Worm (Caenorhabditis elegans): ENCODE results near the gene srj-49.
A peak's percentile ranks its signal among the peaks of the same experiment; 100 is the strongest.

The srj-49 gene

ce11 chrV:2859738-2860137 is 11.6 kb upstream of the srj-49 start, which contains the start of gene srj-54:
Gene srj-54 (minus strand): TSS chrV:2859838.
- no peak for TF ChIP-seq Y67H2A.10 (GFP tag; conservative IDR thresholded peaks at IDR 0.05)
- no peak for TF ChIP-seq ceh-91 (GFP tag; IDR thresholded peaks at IDR 0.05)
- TF ChIP-seq nhr-179 (tag; optimal IDR thresholded peaks at IDR 0.05): no peak
- TF ChIP-seq snpc-3.4 (tag; optimal IDR thresholded peaks at IDR 0.05): no peak
- no peak for TF ChIP-seq let-526 (GFP tag; IDR thresholded peaks at IDR 0.05)
- TF ChIP-seq ets-4 (GFP tag; optimal IDR thresholded peaks at IDR 0.05): no peak
- TF ChIP-seq T26A5.8 (tag; optimal IDR thresholded peaks at IDR 0.05): no peak
- TF ChIP-seq hrde-1 (tag; optimal IDR thresholded peaks at IDR 0.05; ENCODE audit: borderline replicate concordance): no peak
- no peak for TF ChIP-seq B0336.3 (GFP tag; IDR thresholded peaks at IDR 0.05)
- TF ChIP-seq ceh-100 (GFP tag; IDR thresholded peaks at IDR 0.05): no peak

DNA sequence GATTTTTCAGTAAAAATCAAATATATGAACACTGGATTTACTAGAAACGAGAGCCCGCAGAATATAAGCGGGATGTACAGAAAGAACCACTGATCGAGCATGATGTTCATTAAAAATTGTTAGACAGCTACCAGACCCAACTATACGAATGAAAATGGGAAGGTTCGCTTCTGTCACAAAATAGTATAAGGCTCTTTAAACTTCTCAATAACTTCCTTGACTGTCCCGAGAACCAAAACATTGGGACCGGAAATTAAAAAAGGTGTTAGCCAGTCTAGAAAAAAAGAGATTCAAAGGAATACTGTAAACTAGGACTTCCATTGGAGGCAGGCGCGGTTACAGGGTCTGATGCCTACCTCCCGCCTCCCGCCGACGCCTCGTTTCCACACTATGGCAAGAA is 9.7 kb upstream of the srj-49 start, which contains the start of gene srj-55:
Gene srj-55, minus strand, starts transcription at position 101 of the 400 bp plus-strand sequence.
- TF ChIP-seq bed-1 (GFP tag; IDR thresholded peaks at IDR 0.05) (no peak), F37B4.10 (GFP tag; IDR thresholded peaks at IDR 0.05) (no peak), Y95B8A.8 (GFP tag; IDR thresholded peaks at IDR 0.05) (no peak), Y53F4B.3 (GFP tag; IDR thresholded peaks at IDR 0.05) (no peak), K11D2.4 (GFP tag; IDR thresholded peaks at IDR 0.05) (no peak), ceh-91 (GFP tag; IDR thresholded peaks at IDR 0.05) (no peak), F57C9.4 (tag; optimal IDR thresholded peaks at IDR 0.05) (no peak), mes-4 (tag; optimal IDR thresholded peaks at IDR 0.05) (no peak), athp-1 (tag; optimal IDR thresholded peaks at IDR 0.05) (no peak), nfyb-1 (GFP tag; IDR thresholded peaks at IDR 0.05) (no peak), ztf-28 (GFP tag; IDR thresholded peaks at IDR 0.05) (no peak), F49E8.2 (tag; optimal IDR thresholded peaks at IDR 0.05; ENCODE audit: insufficient read depth) (no peak)

ce11 chrV:2855473-2855872 is 7.3 kb upstream of the srj-49 start, which contains the start of gene srj-57:
Gene srj-57 (minus strand): TSS chrV:2855573.
- no peak for TF ChIP-seq sea-2 (GFP tag; IDR thresholded peaks at IDR 0.05)
- TF ChIP-seq F57C9.4 (tag; optimal IDR thresholded peaks at IDR 0.05): no peak
- no peak for TF ChIP-seq fkh-3 (tag; optimal IDR thresholded peaks at IDR 0.05)
- no peak for TF ChIP-seq egrh-3 (GFP tag; IDR thresholded peaks at IDR 0.05)
- no peak for TF ChIP-seq F57A8.1 (GFP tag; optimal IDR thresholded peaks at IDR 0.05)
- TF ChIP-seq ekl-4 (GFP tag; IDR thresholded peaks at IDR 0.05): no peak
- TF ChIP-seq lin-26 (GFP tag; IDR thresholded peaks at IDR 0.05): no peak
- no peak for TF ChIP-seq hmg-20 (GFP tag; IDR thresholded peaks at IDR 0.05)
- no peak for TF ChIP-seq Y56A3A.18 (GFP tag; IDR thresholded peaks at IDR 0.05)
- TF ChIP-seq mxl-1 (tag; optimal IDR thresholded peaks at IDR 0.05): no peak
- TF ChIP-seq F33H1.4 (GFP tag; IDR thresholded peaks at IDR 0.05): no peak
- TF ChIP-seq atf-7 (tag; optimal IDR thresholded peaks at IDR 0.05): no peak

ce11 chrV:2849071-2849470 is 931 bp upstream of the srj-49 start, which contains the start of gene ugt-53:
Gene ugt-53 (plus strand): TSS chrV:2849343.
- no peak for TF ChIP-seq sea-2 (GFP tag; IDR thresholded peaks at IDR 0.05)
- no peak for TF ChIP-seq rcor-1 (GFP tag; IDR thresholded peaks at IDR 0.05)
- no peak for TF ChIP-seq Y53F4B.3 (GFP tag; IDR thresholded peaks at IDR 0.05)
- no peak for TF ChIP-seq ceh-27 (GFP tag; optimal IDR thresholded peaks at IDR 0.05)
- peak; percentile 48 for TF ChIP-seq nhr-80 (tag; optimal IDR thresholded peaks at IDR 0.05)
- no peak for TF ChIP-seq rec-8 (tag; optimal IDR thresholded peaks at IDR 0.05)
- TF ChIP-seq efl-1 (GFP tag; optimal IDR thresholded peaks at IDR 0.05): no peak
- TF ChIP-seq tbx-9 (tag; optimal IDR thresholded peaks at IDR 0.05; ENCODE audit: borderline replicate concordance): no peak
